Worm (Caenorhabditis elegans) whole organism, L4/young adult: ENCODE measurements around the gene gly-8.

Source experiments
- W03F9.2 ChIP-seq: fragments of 150-350 bp; optimal IDR thresholded peaks from 2 replicates; lab custom pipeline; 2014; ENCODE audit warnings: missing biosample characterization, missing genetic modification characterization
- dao-5 ChIP-seq: sonication (generic microtip); optimal IDR thresholded peaks from 2 replicates; lab custom pipeline; 2016; ENCODE audit warnings: missing genotype, missing genetic modification characterization, moderate library complexity, missing compliant biosample characterization
- him-1 ChIP-seq: sonication (generic microtip); optimal IDR thresholded peaks from 2 replicates; lab custom pipeline; 2016; ENCODE audit warnings: missing genotype, missing genetic modification reagents, missing genetic modification characterization, missing compliant biosample characterization

The gly-8 gene

ce11 chrIII:11615802-11616201, 9.2 kb upstream of the gly-8 start:
- TF ChIP-seq him-1 (tag; lab: Kevin White, UChicago) (no peak), W03F9.2 (tag; lab: Kevin White, UChicago) (no peak), dao-5 (tag; lab: Kevin White, UChicago) (no peak)

- no peak for TF ChIP-seq dao-5 (tag; lab: Kevin White, UChicago)
- no peak for TF ChIP-seq him-1 (tag; lab: Kevin White, UChicago)
- TF ChIP-seq W03F9.2 (tag; lab: Kevin White, UChicago) = no peak
These were observed 8.6 kb upstream of the gly-8 start, which contains the start of gene ceh-91 for ce11 chrIII:11616446-11616845. ceh-91 (plus strand) TSS chrIII:11616746.

ce11 chrIII:11627631-11628030, 2.6 kb downstream of the gly-8 start:
- TF ChIP-seq W03F9.2 (tag; lab: Kevin White, UChicago) = no peak
- no peak for TF ChIP-seq him-1 (tag; lab: Kevin White, UChicago)
- TF ChIP-seq dao-5 (tag; lab: Kevin White, UChicago) = no peak

ce11 chrIII:11629354-11629753, 4.3 kb downstream of the gly-8 start, which contains the start of gene Y66A7A.7:
Y66A7A.7 (minus strand) TSS chrIII:11629454.
- TF ChIP-seq W03F9.2 (tag; lab: Kevin White, UChicago) = no peak

- TF ChIP-seq dao-5 (tag; lab: Kevin White, UChicago) (no peak), him-1 (tag; lab: Kevin White, UChicago) (no peak), W03F9.2 (tag; lab: Kevin White, UChicago) (no peak)
These were observed 6.1 kb downstream of the gly-8 start for ce11 chrIII:11631111-11631510.

ce11 chrIII:11632376-11632775, 7.3 kb downstream of the gly-8 start:
- TF ChIP-seq him-1 (tag; lab: Kevin White, UChicago) = no peak
- TF ChIP-seq W03F9.2 (tag; lab: Kevin White, UChicago) = no peak
- TF ChIP-seq dao-5 (tag; lab: Kevin White, UChicago) = no peak

- no peak for TF ChIP-seq dao-5 (tag; lab: Kevin White, UChicago)
- no peak for TF ChIP-seq him-1 (tag; lab: Kevin White, UChicago)
- TF ChIP-seq W03F9.2 (tag; lab: Kevin White, UChicago) = no peak
These were observed 8.4 kb downstream of the gly-8 start for ce11 chrIII:11633444-11633843.

- no peak for TF ChIP-seq him-1 (tag; lab: Kevin White, UChicago)
- no peak for TF ChIP-seq W03F9.2 (tag; lab: Kevin White, UChicago)
- no peak for TF ChIP-seq dao-5 (tag; lab: Kevin White, UChicago)
These were observed 10.0 kb downstream of the gly-8 start for ce11 chrIII:11635000-11635399.

- TF ChIP-seq W03F9.2 (tag; lab: Kevin White, UChicago) = no peak
- TF ChIP-seq him-1 (tag; lab: Kevin White, UChicago) = no peak
- TF ChIP-seq dao-5 (tag; lab: Kevin White, UChicago) = no peak
These were observed 11.7 kb downstream of the gly-8 start, which contains the start of gene tbx-33 for ce11 chrIII:11636740-11637139. tbx-33 (minus strand) TSS chrIII:11636840.

- TF ChIP-seq W03F9.2 (tag; lab: Kevin White, UChicago) (no peak), him-1 (tag; lab: Kevin White, UChicago) (no peak), dao-5 (tag; lab: Kevin White, UChicago) (no peak)
These were observed 16.3 kb downstream of the gly-8 start for ce11 chrIII:11641347-11641746.

ce11 chrIII:11650152-11650551, 25.1 kb downstream of the gly-8 start, which contains the start of gene faah-6:
faah-6 (plus strand) TSS chrIII:11650452.
- no peak for TF ChIP-seq him-1 (tag; lab: Kevin White, UChicago)
- TF ChIP-seq W03F9.2 (tag; lab: Kevin White, UChicago) = no peak
- no peak for TF ChIP-seq dao-5 (tag; lab: Kevin White, UChicago)

- no peak for TF ChIP-seq dao-5 (tag; lab: Kevin White, UChicago)
- no peak for TF ChIP-seq him-1 (tag; lab: Kevin White, UChicago)
- no peak for TF ChIP-seq W03F9.2 (tag; lab: Kevin White, UChicago)
These were observed 26.4 kb downstream of the gly-8 start for ce11 chrIII:11651430-11651829.

- TF ChIP-seq W03F9.2 (tag; lab: Kevin White, UChicago) (no peak), dao-5 (tag; lab: Kevin White, UChicago) (no peak), him-1 (tag; lab: Kevin White, UChicago) (no peak)
These were observed 31.3 kb downstream of the gly-8 start for ce11 chrIII:11656389-11656788.

ce11 chrIII:11657185-11657817, 32.3 kb downstream of the gly-8 start, which contains the start of gene crh-1:
crh-1 (plus strand) TSS chrIII:11657767.
- TF ChIP-seq him-1 (tag; lab: Kevin White, UChicago) = peak; percentile 33
- no peak for TF ChIP-seq dao-5 (tag; lab: Kevin White, UChicago)
- TF ChIP-seq W03F9.2 (tag; lab: Kevin White, UChicago) = peak; percentile 83
